Worm (Caenorhabditis elegans) whole organism, young adult: ENCODE data around the gene C17F4.3.

Experiments
- B0019.2 ChIP-seq: fragments of 200-800 bp; sonication (Bioruptor generic); conservative IDR thresholded peaks from 2 replicates; pipeline ENCODE4 v1.3.6; 2022; ENCODE audit warnings: missing genetic modification reagents, missing genetic modification characterization, missing compliant biosample characterization
- B0261.1 ChIP-seq: sonication (generic microtip); optimal IDR thresholded peaks from 2 replicates; lab custom pipeline; 2016; ENCODE audit warnings: mild to moderate bottlenecking, missing genetic modification characterization, moderate library complexity, missing compliant biosample characterization
- B0336.3 ChIP-seq: fragments of 200-800 bp; sonication (Bioruptor generic); IDR thresholded peaks from 2 replicates; pipeline ENCODE4 v1.3.6; 2022; ENCODE audit warnings: missing genetic modification characterization, missing compliant biosample characterization
- C06A6.2 ChIP-seq: fragments of 200-800 bp; sonication (Bioruptor generic); conservative IDR thresholded peaks from 2 replicates; pipeline ENCODE4 v1.3.6; 2022; ENCODE audit warnings: missing genetic modification characterization, missing compliant biosample characterization
- F23B12.7 ChIP-seq: sonication (generic microtip); optimal IDR thresholded peaks from 2 replicates; lab custom pipeline; 2017; ENCODE audit warnings: missing genetic modification characterization, mild to moderate bottlenecking, missing compliant biosample characterization, antibody characterized with exemption, moderate library complexity; ENCODE audit not compliant: insufficient read depth
- F33H1.4 ChIP-seq: fragments of 200-800 bp; sonication (Bioruptor generic); IDR thresholded peaks from 2 replicates; pipeline ENCODE4 v1.3.6; 2022; ENCODE audit warnings: missing genetic modification reagents, missing genetic modification characterization, missing compliant biosample characterization
- F39B2.1 ChIP-seq: fragments of 200-800 bp; sonication (Bioruptor generic); IDR thresholded peaks from 2 replicates; pipeline ENCODE4 v1.3.6; 2022; ENCODE audit warnings: missing genetic modification reagents, missing genetic modification characterization, missing compliant biosample characterization
- F49E8.2 ChIP-seq: sonication (generic microtip); optimal IDR thresholded peaks from 3 replicates; lab custom pipeline; 2017; ENCODE audit warnings: missing genetic modification characterization, mild to moderate bottlenecking, missing compliant biosample characterization, antibody characterized with exemption, moderate library complexity; ENCODE audit not compliant: insufficient read depth
- F52B5.7 ChIP-seq: sonication (generic microtip); optimal IDR thresholded peaks from 2 replicates; lab custom pipeline; 2016; ENCODE audit warnings: mild to moderate bottlenecking, missing genetic modification characterization, missing compliant biosample characterization
- F55B11.4 ChIP-seq: sonication (generic microtip); optimal IDR thresholded peaks from 2 replicates; lab custom pipeline; 2016; ENCODE audit warnings: missing compliant biosample characterization, missing genetic modification characterization, borderline replicate concordance; ENCODE audit not compliant: insufficient read depth
- K12H6.12 ChIP-seq: fragments of 200-800 bp; sonication (Bioruptor generic); optimal IDR thresholded peaks from 2 replicates; lab custom pipeline; 2018; ENCODE audit warnings: mild to moderate bottlenecking, missing genetic modification characterization, missing compliant biosample characterization
- Y56A3A.18 ChIP-seq: fragments of 200-800 bp; sonication (Bioruptor generic); IDR thresholded peaks from 2 replicates; pipeline ENCODE4 v1.3.6; 2022; ENCODE audit warnings: missing genetic modification reagents, missing genetic modification characterization, missing compliant biosample characterization
- Y79H2A.3 ChIP-seq: fragments of 200-800 bp; sonication (Bioruptor generic); conservative IDR thresholded peaks from 2 replicates; pipeline ENCODE4 v1.3.6; 2022; ENCODE audit warnings: missing genetic modification reagents, missing genetic modification characterization, missing compliant biosample characterization
- ZK185.1 ChIP-seq: sonication (generic microtip); optimal IDR thresholded peaks from 2 replicates; lab custom pipeline; 2016; ENCODE audit warnings: mild to moderate bottlenecking, missing genetic modification characterization, missing compliant biosample characterization; ENCODE audit not compliant: poor library complexity, severe bottlenecking
- akir-1 ChIP-seq: fragments of 200-800 bp; sonication (Bioruptor generic); optimal IDR thresholded peaks from 2 replicates; lab custom pipeline; 2018; ENCODE audit warnings: mild to moderate bottlenecking, missing genetic modification characterization, moderate library complexity, missing compliant biosample characterization
- athp-1 ChIP-seq: sonication (generic microtip); optimal IDR thresholded peaks from 2 replicates; lab custom pipeline; 2017; ENCODE audit warnings: mild to moderate bottlenecking, missing genetic modification characterization, missing compliant biosample characterization
- attf-6 ChIP-seq: fragments of 200-800 bp; sonication (Bioruptor generic); IDR thresholded peaks from 2 replicates; pipeline ENCODE4 v1.3.6; 2022; ENCODE audit warnings: missing genetic modification reagents, missing genetic modification characterization, missing compliant biosample characterization
- ceh-58 ChIP-seq: fragments of 200-800 bp; sonication (Bioruptor generic); IDR thresholded peaks from 2 replicates; pipeline ENCODE4 v1.3.6; 2022; ENCODE audit warnings: missing genetic modification characterization, missing compliant biosample characterization
- dpl-1 ChIP-seq: fragments of 150-350 bp; optimal IDR thresholded peaks from 2 replicates; lab custom pipeline; 2014; ENCODE audit warnings: missing biosample characterization, missing genetic modification reagents, missing genetic modification characterization
- efl-1 ChIP-seq: fragments of 150-350 bp; optimal IDR thresholded peaks from 2 replicates; lab custom pipeline; 2014; ENCODE audit warnings: missing biosample characterization, missing genetic modification reagents, missing genetic modification characterization
- ekl-4 ChIP-seq: fragments of 200-800 bp; sonication (Bioruptor generic); IDR thresholded peaks from 2 replicates; pipeline ENCODE4 v1.3.6; 2022; ENCODE audit warnings: missing genetic modification reagents, missing genetic modification characterization, missing compliant biosample characterization
- fkh-3 ChIP-seq: sonication (generic microtip); optimal IDR thresholded peaks from 2 replicates; lab custom pipeline; 2016; ENCODE audit warnings: mild to moderate bottlenecking, missing genetic modification characterization, missing compliant biosample characterization
- gei-17 ChIP-seq: fragments of 200-800 bp; sonication (Bioruptor generic); optimal IDR thresholded peaks from 2 replicates; lab custom pipeline; 2018; ENCODE audit warnings: mild to moderate bottlenecking, missing genetic modification characterization, missing compliant biosample characterization
- hlh-26 ChIP-seq: fragments of 200-800 bp; sonication (Bioruptor generic); conservative IDR thresholded peaks from 2 replicates; pipeline ENCODE4 v1.3.6; 2022; ENCODE audit warnings: missing genetic modification reagents, missing genetic modification characterization, missing compliant biosample characterization
- hmg-20 ChIP-seq: fragments of 200-800 bp; sonication (Bioruptor generic); IDR thresholded peaks from 2 replicates; pipeline ENCODE4 v1.3.6; 2022; ENCODE audit warnings: missing genetic modification reagents, missing genetic modification characterization, missing compliant biosample characterization
- lag-1 ChIP-seq: fragments of 200-800 bp; sonication (Bioruptor generic); IDR thresholded peaks from 2 replicates; pipeline ENCODE4 v1.3.6; 2022; ENCODE audit warnings: missing genetic modification reagents, missing genetic modification characterization, missing compliant biosample characterization
- madf-6 ChIP-seq: fragments of 200-800 bp; sonication (Bioruptor generic); IDR thresholded peaks from 2 replicates; pipeline ENCODE4 v1.3.6; 2022; ENCODE audit warnings: missing genetic modification reagents, missing genetic modification characterization, missing compliant biosample characterization
- nhr-120 ChIP-seq: fragments of 200-800 bp; sonication (Bioruptor generic); IDR thresholded peaks from 2 replicates; pipeline ENCODE4 v1.3.6; 2022; ENCODE audit warnings: missing genetic modification characterization, missing compliant biosample characterization
- nhr-80 ChIP-seq: sonication (generic microtip); optimal IDR thresholded peaks from 2 replicates; lab custom pipeline; 2016; ENCODE audit warnings: missing genetic modification characterization, missing compliant biosample characterization
- pbrm-1 ChIP-seq: fragments of 200-800 bp; sonication (Bioruptor generic); IDR thresholded peaks from 2 replicates; pipeline ENCODE4 v1.3.6; 2022; ENCODE audit warnings: missing genetic modification reagents, missing genetic modification characterization, missing compliant biosample characterization
- rcor-1 ChIP-seq: fragments of 200-800 bp; sonication (Bioruptor generic); IDR thresholded peaks from 2 replicates; pipeline ENCODE4 v1.3.6; 2022; ENCODE audit warnings: missing genetic modification reagents, missing genetic modification characterization, missing compliant biosample characterization
- rpc-1 ChIP-seq, 2 experiments: fragments of 150-350 bp in 1 of 2; sonication (generic microtip) in 1 of 2; optimal IDR thresholded peaks; 2 replicates each; lab custom pipeline; 2014 to 2018; ENCODE audit warnings: missing biosample characterization in 1 of 2, missing genetic modification characterization in 1 of 2, missing genetic modification reagents in 1 of 2, missing genotype in 1 of 2
- sdz-38 ChIP-seq: sonication (generic microtip); optimal IDR thresholded peaks from 2 replicates; lab custom pipeline; 2016; ENCODE audit warnings: missing genotype, missing genetic modification characterization, missing compliant biosample characterization
- sea-2 ChIP-seq: fragments of 200-800 bp; sonication (Bioruptor generic); IDR thresholded peaks from 2 replicates; pipeline ENCODE4 v1.3.6; 2022; ENCODE audit warnings: missing genetic modification characterization, missing compliant biosample characterization
- snpc-1.1 ChIP-seq: sonication (generic microtip); optimal IDR thresholded peaks from 2 replicates; lab custom pipeline; 2017; ENCODE audit warnings: missing genetic modification characterization, mild to moderate bottlenecking, missing compliant biosample characterization, antibody characterized with exemption, moderate library complexity, missing genotype, missing genetic modification reagents; ENCODE audit not compliant: insufficient read depth
- snpc-3.4 ChIP-seq: sonication (generic microtip); optimal IDR thresholded peaks from 2 replicates; lab custom pipeline; 2017; ENCODE audit warnings: missing genetic modification characterization, mild to moderate bottlenecking, missing compliant biosample characterization, antibody characterized with exemption, moderate library complexity, missing genotype, missing genetic modification reagents
- snpc-4 ChIP-seq, 5 experiments: fragments of 150-350 bp in 1 of 5; sonication (generic microtip) in 4 of 5; optimal IDR thresholded peaks; 2 replicates each; lab custom pipeline; 2014 to 2018; ENCODE audit warnings: missing genetic modification characterization in 5 of 5, missing biosample characterization in 3 of 5, antibody characterized with exemption in 2 of 5, mild to moderate bottlenecking in 2 of 5, missing compliant biosample characterization in 2 of 5, missing genotype in 2 of 5, moderate library complexity in 2 of 5, missing genetic modification reagents in 1 of 5
- tbx-9 ChIP-seq: sonication (generic microtip); optimal IDR thresholded peaks from 2 replicates; lab custom pipeline; 2016; ENCODE audit warnings: borderline replicate concordance, missing genetic modification characterization, inconsistent platforms, missing compliant biosample characterization
- xnd-1 ChIP-seq: sonication (generic microtip); optimal IDR thresholded peaks from 2 replicates; lab custom pipeline; 2016; ENCODE audit warnings: missing genotype, missing genetic modification reagents, missing genetic modification characterization, missing compliant biosample characterization
- zfh-2 ChIP-seq: fragments of 200-800 bp; sonication (Bioruptor generic); conservative IDR thresholded peaks from 2 replicates; pipeline ENCODE4 v1.3.6; 2022; ENCODE audit warnings: missing genetic modification reagents, missing genetic modification characterization, missing compliant biosample characterization
- zim-3 ChIP-seq: sonication (generic microtip); optimal IDR thresholded peaks from 2 replicates; lab custom pipeline; 2017; ENCODE audit warnings: mild to moderate bottlenecking, missing genetic modification characterization, moderate library complexity, missing compliant biosample characterization
- ztf-22 ChIP-seq: fragments of 200-800 bp; sonication (Bioruptor generic); optimal IDR thresholded peaks from 2 replicates; lab custom pipeline; 2018; ENCODE audit warnings: mild to moderate bottlenecking, missing genetic modification characterization, moderate library complexity, missing compliant biosample characterization
- ztf-25 ChIP-seq: fragments of 200-800 bp; sonication (Bioruptor generic); IDR thresholded peaks from 2 replicates; pipeline ENCODE4 v1.3.6; 2022; ENCODE audit warnings: missing genetic modification reagents, missing genetic modification characterization, missing compliant biosample characterization
- ztf-26 ChIP-seq: sonication (generic microtip); optimal IDR thresholded peaks from 2 replicates; lab custom pipeline; 2017; ENCODE audit warnings: missing genetic modification characterization, missing compliant biosample characterization

Gene C17F4.3

ce11 chrII:3245836-3246235 is 5.5 kb downstream of the C17F4.3 start, which contains the start of gene C17F4.7 (continued):
- TF ChIP-seq B0261.1 (tag; lab: Kevin White, UChicago): no peak
- no peak for TF ChIP-seq ekl-4 (GFP tag; lab: Robert Waterston, UW)
- no peak for TF ChIP-seq Y79H2A.3 (GFP tag; lab: Robert Waterston, UW)
- no peak for TF ChIP-seq attf-6 (GFP tag; lab: Robert Waterston, UW)
- TF ChIP-seq sea-2 (GFP tag; lab: Robert Waterston, UW): no peak
- no peak for TF ChIP-seq F52B5.7 (tag; lab: Kevin White, UChicago)
- TF ChIP-seq fkh-3 (tag; lab: Kevin White, UChicago): no peak
- no peak for TF ChIP-seq C06A6.2 (GFP tag; lab: Robert Waterston, UW)
- TF ChIP-seq ztf-22 (GFP tag; lab: Kevin White, UChicago): peak; percentile 29
- TF ChIP-seq nhr-120 (GFP tag; lab: Robert Waterston, UW): no peak
- TF ChIP-seq gei-17 (GFP tag; lab: Kevin White, UChicago): no peak
- TF ChIP-seq ztf-26: peak; percentile 6
- TF ChIP-seq snpc-3.4: no peak
- TF ChIP-seq F49E8.2 (tag; lab: Kevin White, UChicago): no peak
- no peak for TF ChIP-seq madf-6 (GFP tag; lab: Robert Waterston, UW)
- no peak for TF ChIP-seq tbx-9 (tag; lab: Kevin White, UChicago)
- no peak for TF ChIP-seq F55B11.4
- TF ChIP-seq F39B2.1 (GFP tag; lab: Robert Waterston, UW): no peak
- no peak for TF ChIP-seq sdz-38 (tag; lab: Kevin White, UChicago)
- no peak for TF ChIP-seq ZK185.1 (tag; lab: Kevin White, UChicago)
- no peak for TF ChIP-seq hmg-20 (GFP tag; lab: Robert Waterston, UW)
- no peak for TF ChIP-seq akir-1
- no peak for TF ChIP-seq zim-3 (tag; lab: Kevin White, UChicago)
- TF ChIP-seq B0336.3 (GFP tag; lab: Robert Waterston, UW): 0 out of 2 replicates have a peak, but pooled peaks have one; percentile 16
- no peak for TF ChIP-seq lag-1 (GFP tag; lab: Robert Waterston, UW)
- no peak for TF ChIP-seq rpc-1 (optimal IDR thresholded peaks at IDR 0.05; lab: Kevin White, UChicago)
- no peak for TF ChIP-seq rpc-1 (tag; optimal IDR thresholded peaks at IDR 0.05; lab: Kevin White, UChicago)
- no peak for TF ChIP-seq K12H6.12
- TF ChIP-seq B0019.2 (GFP tag; lab: Robert Waterston, UW): no peak
- TF ChIP-seq ceh-58: no peak
- no peak for TF ChIP-seq hlh-26 (GFP tag; lab: Robert Waterston, UW)

ce11 chrII:3247556-3247955 is 7.2 kb downstream of the C17F4.3 start:
- TF ChIP-seq attf-6 (GFP tag; lab: Robert Waterston, UW) (no peak), F49E8.2 (tag; lab: Kevin White, UChicago) (no peak), zfh-2 (GFP tag; lab: Robert Waterston, UW) (peak; percentile 51; the same call in 1 of the 2 replicates)

- TF ChIP-seq rcor-1 (GFP tag; lab: Robert Waterston, UW) (0 out of 2 replicates have a peak, but pooled peaks have one; percentile 10), efl-1 (GFP tag; lab: Kevin White, UChicago) (peak; percentile 90), madf-6 (GFP tag; lab: Robert Waterston, UW) (peak; percentile 88), xnd-1 (tag; lab: Kevin White, UChicago) (peak; percentile 77), snpc-1.1 (peak; percentile 31), pbrm-1 (GFP tag; lab: Robert Waterston, UW) (0 out of 2 replicates have a peak, but pooled peaks have one; percentile 11), ztf-25 (GFP tag; lab: Robert Waterston, UW) (no peak), athp-1 (no peak), dpl-1 (GFP tag; lab: Kevin White, UChicago) (peak; percentile 58), Y56A3A.18 (no peak), snpc-4 (GFP tag; optimal IDR thresholded peaks at IDR 0.05; lab: Kevin White, UChicago) (no peak), snpc-4 (tag; optimal IDR thresholded peaks at IDR 0.05; lab: Kevin White, UChicago) (no peak), F23B12.7 (tag; lab: Kevin White, UChicago) (no peak), F33H1.4 (0 out of 2 replicates have a peak, but pooled peaks have one; percentile 24), nhr-80 (tag; lab: Kevin White, UChicago) (no peak), snpc-3.4 (peak; percentile 13)
Measured at ce11 chrII:3248043-3248718, 7.9 kb downstream of the C17F4.3 start, which contains the start of the genes fbxc-50 and C17F4.2. TSS of gene fbxc-50 (minus strand) at chrII:3248123. TSS of gene C17F4.2 (plus strand) at chrII:3248668.
